Worm (Caenorhabditis elegans): Measurements from ENCODE around the gene srx-54.

ce11 chrV:16974919-16975318 is at the start of gene srx-54:
- TF ChIP-seq nhr-11 (tag; optimal IDR thresholded peaks at IDR 0.05) (no peak), nhr-28 (tag; optimal IDR thresholded peaks at IDR 0.05) (no peak), aly-2 (tag; optimal IDR thresholded peaks at IDR 0.05) (no peak)

All from whole organism, L3 larva.